Worm (Caenorhabditis elegans) whole organism, L2 larva: ENCODE measurements around the gene srgp-1.

Experiments
- ama-1 ChIP-seq: fragments of 150-350 bp; optimal IDR thresholded peaks from 2 replicates; lab custom pipeline; 2018; ENCODE audit warnings: inconsistent platforms
- ceh-16 ChIP-seq: fragments of 150-350 bp; optimal IDR thresholded peaks from 2 replicates; lab custom pipeline; 2014; ENCODE audit warnings: missing biosample characterization, missing genetic modification characterization
- elt-1 ChIP-seq: fragments of 150-350 bp; optimal IDR thresholded peaks from 2 replicates; lab custom pipeline; 2014; ENCODE audit warnings: missing biosample characterization, missing genetic modification characterization
- lin-11 ChIP-seq: fragments of 150-350 bp; sonication (generic microtip); optimal IDR thresholded peaks from 2 replicates; lab custom pipeline; 2014; ENCODE audit warnings: missing biosample characterization, missing genetic modification characterization, inconsistent platforms, mixed read lengths
- nhr-237 ChIP-seq: fragments of 150-350 bp; optimal IDR thresholded peaks from 2 replicates; lab custom pipeline; 2014; ENCODE audit warnings: missing biosample characterization, missing genetic modification characterization
- sem-4 ChIP-seq: fragments of 150-350 bp; optimal IDR thresholded peaks from 2 replicates; lab custom pipeline; 2014; ENCODE audit warnings: missing biosample characterization, missing genetic modification reagents, missing genetic modification characterization
- unc-55 ChIP-seq: fragments of 150-350 bp; sonication (generic microtip); optimal IDR thresholded peaks from 3 replicates; lab custom pipeline; 2014; ENCODE audit warnings: missing biosample characterization, missing genetic modification reagents, missing genetic modification characterization
- unc-62 ChIP-seq: fragments of 150-350 bp; optimal IDR thresholded peaks from 2 replicates; lab custom pipeline; 2014; ENCODE audit warnings: missing biosample characterization, missing genetic modification reagents, missing genetic modification characterization
- ztf-11 ChIP-seq: sonication (generic microtip); optimal IDR thresholded peaks from 2 replicates; lab custom pipeline; 2017; ENCODE audit warnings: missing biosample characterization, missing genetic modification characterization

- TF ChIP-seq lin-11 (tag; lab: Kevin White, UChicago), result no peak
- TF ChIP-seq ztf-11 (tag; lab: Kevin White, UChicago), result no peak
- no peak for TF ChIP-seq ceh-16 (tag; lab: Kevin White, UChicago)
- TF ChIP-seq nhr-237 (tag; lab: Kevin White, UChicago), result no peak
- TF ChIP-seq elt-1 (tag; lab: Kevin White, UChicago), result no peak
- TF ChIP-seq unc-62 (GFP tag; lab: Kevin White, UChicago), result no peak
- TF ChIP-seq unc-55 (GFP tag; lab: Kevin White, UChicago), result no peak
- TF ChIP-seq sem-4, result no peak
- no peak for TF ChIP-seq ama-1 (lab: Kevin White, UChicago)
Measured at ce11 chrIV:11622336-11622735, 52.0 kb downstream of the srgp-1 start.
